Fruit fly (Drosophila melanogaster) whole organism, embryonic: ENCODE measurements around the gene Rab23.

Experiments used
- Blimp-1 ChIP-seq: fragments of 200-800 bp; sonication (Bioruptor generic); optimal IDR thresholded peaks from 3 replicates; lab custom pipeline; 2018; ENCODE audit warnings: missing biosample characterization, missing genetic modification characterization, mild to moderate bottlenecking, moderate library complexity, missing genetic modification reagents
- CG10274 ChIP-seq: fragments of 200-800 bp; sonication (Bioruptor generic); optimal IDR thresholded peaks from 3 replicates; lab custom pipeline; 2017; ENCODE audit warnings: missing biosample characterization, mild to moderate bottlenecking, missing genetic modification characterization
- CG10543 ChIP-seq: fragments of 200-800 bp; sonication (Bioruptor generic); optimal IDR thresholded peaks from 3 replicates; lab custom pipeline; 2017; ENCODE audit warnings: missing biosample characterization, mild to moderate bottlenecking, missing genetic modification characterization, moderate library complexity
- CG10959 ChIP-seq: fragments of 200-800 bp; sonication (Bioruptor generic); IDR thresholded peaks from 2 replicates; pipeline ENCODE4 v1.3.6; 2022; ENCODE audit warnings: missing biosample characterization, missing genetic modification characterization
- CG11093 ChIP-seq: fragments of 200-800 bp; sonication (Bioruptor generic); IDR thresholded peaks from 3 replicates; pipeline ENCODE4 v1.3.6; 2022; ENCODE audit warnings: missing biosample characterization, missing genetic modification characterization
- CG12299 ChIP-seq: fragments of 200-800 bp; sonication (Bioruptor generic); optimal IDR thresholded peaks from 2 replicates; lab custom pipeline; 2018; ENCODE audit warnings: missing biosample characterization, mild to moderate bottlenecking, missing genetic modification characterization
- CG13894 ChIP-seq: fragments of 200-800 bp; sonication (Bioruptor generic); optimal IDR thresholded peaks from 3 replicates; lab custom pipeline; 2018; ENCODE audit warnings: missing biosample characterization, mild to moderate bottlenecking, missing genetic modification characterization, moderate library complexity
- CG14050 ChIP-seq: fragments of 200-800 bp; sonication (Bioruptor generic); IDR thresholded peaks from 3 replicates; pipeline ENCODE4 v1.3.6; 2022; ENCODE audit warnings: missing biosample characterization, missing genetic modification characterization
- CG14965 ChIP-seq: fragments of 200-800 bp; sonication (Bioruptor generic); optimal IDR thresholded peaks from 2 replicates; lab custom pipeline; 2016; ENCODE audit warnings: missing biosample characterization, missing genetic modification characterization, borderline replicate concordance
- CG15601 ChIP-seq: fragments of 200-800 bp; sonication (Bioruptor generic); optimal IDR thresholded peaks from 3 replicates; lab custom pipeline; 2019; ENCODE audit warnings: missing biosample characterization, mild to moderate bottlenecking, missing genetic modification characterization, moderate library complexity
- CG1603 ChIP-seq: fragments of 200-800 bp; sonication (Bioruptor generic); optimal IDR thresholded peaks from 2 replicates; lab custom pipeline; 2019; ENCODE audit warnings: missing biosample characterization, mild to moderate bottlenecking, missing genetic modification characterization, moderate library complexity
- CG17359 ChIP-seq: fragments of 200-800 bp; sonication (Bioruptor generic); optimal IDR thresholded peaks from 3 replicates; lab custom pipeline; 2018; ENCODE audit warnings: missing biosample characterization, mild to moderate bottlenecking, missing genetic modification characterization, moderate library complexity
- CG18599 ChIP-seq: fragments of 200-800 bp; sonication (Bioruptor generic); optimal IDR thresholded peaks from 3 replicates; lab custom pipeline; 2017; ENCODE audit warnings: missing biosample characterization, missing genetic modification characterization, mild to moderate bottlenecking, moderate library complexity, missing genetic modification reagents
- CG2202 ChIP-seq: fragments of 200-800 bp; sonication (Bioruptor generic); optimal IDR thresholded peaks from 2 replicates; lab custom pipeline; 2018; ENCODE audit warnings: missing biosample characterization, mild to moderate bottlenecking, missing genetic modification characterization
- CG2875 ChIP-seq: fragments of 200-800 bp; sonication (Bioruptor generic); optimal IDR thresholded peaks from 2 replicates; lab custom pipeline; 2017; ENCODE audit warnings: missing biosample characterization, mild to moderate bottlenecking, missing genetic modification characterization, missing genetic modification reagents
- CG3281 ChIP-seq: fragments of 200-800 bp; sonication (Bioruptor generic); optimal IDR thresholded peaks from 3 replicates; lab custom pipeline; 2017; ENCODE audit warnings: missing biosample characterization, mild to moderate bottlenecking, missing genetic modification characterization
- CG3407 ChIP-seq: fragments of 200-800 bp; sonication (Bioruptor generic); optimal IDR thresholded peaks from 2 replicates; lab custom pipeline; 2018; ENCODE audit warnings: missing biosample characterization, mild to moderate bottlenecking, missing genetic modification characterization
- CG34376 ChIP-seq: fragments of 200-800 bp; sonication (Bioruptor generic); optimal IDR thresholded peaks from 2 replicates; lab custom pipeline; 2018; ENCODE audit warnings: missing biosample characterization, mild to moderate bottlenecking, missing genetic modification characterization
- CG7745 ChIP-seq: fragments of 200-800 bp; sonication (Bioruptor generic); optimal IDR thresholded peaks from 2 replicates; lab custom pipeline; 2018; ENCODE audit warnings: missing biosample characterization, mild to moderate bottlenecking, missing genetic modification characterization, moderate library complexity
- Camta ChIP-seq: fragments of 200-800 bp; sonication (Bioruptor generic); optimal IDR thresholded peaks from 2 replicates; lab custom pipeline; 2016; ENCODE audit warnings: missing biosample characterization, missing genetic modification characterization
- D19A ChIP-seq: fragments of 200-800 bp; optimal IDR thresholded peaks from 3 replicates; lab custom pipeline; 2019; ENCODE audit warnings: missing biosample characterization, mild to moderate bottlenecking, missing genetic modification characterization, moderate library complexity
- Deaf1 ChIP-seq: fragments of 200-800 bp; optimal IDR thresholded peaks from 3 replicates; lab custom pipeline; 2019; ENCODE audit warnings: missing biosample characterization, mild to moderate bottlenecking, missing genetic modification characterization, moderate library complexity
- Dip3 ChIP-seq: fragments of 200-800 bp; sonication (Bioruptor generic); optimal IDR thresholded peaks from 3 replicates; lab custom pipeline; 2016; ENCODE audit warnings: missing biosample characterization, missing genetic modification characterization
- ERR ChIP-seq: fragments of 200-800 bp; sonication (Bioruptor generic); optimal IDR thresholded peaks from 2 replicates; lab custom pipeline; 2016; ENCODE audit warnings: missing biosample characterization, missing genetic modification characterization
- Fer1 ChIP-seq: fragments of 200-800 bp; sonication (Bioruptor generic); optimal IDR thresholded peaks from 2 replicates; lab custom pipeline; 2017; ENCODE audit warnings: missing biosample characterization, mild to moderate bottlenecking, missing genetic modification characterization
- Hey ChIP-seq: fragments of 200-800 bp; sonication (Bioruptor generic); optimal IDR thresholded peaks from 3 replicates; lab custom pipeline; 2018; ENCODE audit warnings: missing biosample characterization, mild to moderate bottlenecking, missing genetic modification characterization
- Lhr ChIP-seq: fragments of 200-800 bp; sonication (Bioruptor generic); optimal IDR thresholded peaks from 3 replicates; lab custom pipeline; 2017; ENCODE audit warnings: mild to moderate bottlenecking, missing biosample characterization, missing genetic modification reagents, missing genetic modification characterization
- MBD-R2 ChIP-seq: fragments of 200-800 bp; sonication (Bioruptor generic); IDR thresholded peaks from 2 replicates; pipeline ENCODE4 v1.3.6; 2022; ENCODE audit warnings: missing biosample characterization, missing genetic modification characterization
- Med ChIP-seq: fragments of 200-800 bp; sonication (Bioruptor generic); peaks from one replicate; lab custom pipeline; 2016; ENCODE audit warnings: missing biosample characterization, missing genetic modification characterization, mild to moderate bottlenecking, inconsistent platforms, moderate library complexity
- Ptx1 ChIP-seq: fragments of 200-800 bp; sonication (Bioruptor generic); IDR thresholded peaks from 2 replicates; pipeline ENCODE4 v1.3.6; 2022; ENCODE audit warnings: missing biosample characterization, missing genetic modification characterization
- abd-A ChIP-seq: fragments of 200-800 bp; sonication (Bioruptor generic); optimal IDR thresholded peaks from 3 replicates; lab custom pipeline; 2019; ENCODE audit warnings: missing biosample characterization, mild to moderate bottlenecking, missing genetic modification characterization, moderate library complexity
- bab2 ChIP-seq: fragments of 200-800 bp; sonication (Bioruptor generic); optimal IDR thresholded peaks from 2 replicates; lab custom pipeline; 2016; ENCODE audit warnings: missing biosample characterization, missing genetic modification characterization
- cas ChIP-seq: fragments of 200-800 bp; sonication (Bioruptor generic); IDR thresholded peaks from 2 replicates; pipeline ENCODE4 v1.3.6; 2022; ENCODE audit warnings: missing biosample characterization, missing genetic modification characterization
- corto ChIP-seq: fragments of 200-800 bp; sonication (Bioruptor generic); optimal IDR thresholded peaks from 2 replicates; lab custom pipeline; 2016; ENCODE audit warnings: missing biosample characterization, mild to moderate bottlenecking, missing genetic modification characterization, moderate library complexity
- crc ChIP-seq: fragments of 200-800 bp; sonication (Bioruptor generic); optimal IDR thresholded peaks from 2 replicates; lab custom pipeline; 2016; ENCODE audit warnings: missing biosample characterization, missing genetic modification characterization
- da ChIP-seq: fragments of 200-800 bp; sonication (Bioruptor generic); optimal IDR thresholded peaks from 2 replicates; lab custom pipeline; 2016; ENCODE audit warnings: missing biosample characterization, missing genetic modification characterization
- danr ChIP-seq: fragments of 200-800 bp; sonication (Bioruptor generic); IDR thresholded peaks from 2 replicates; pipeline ENCODE4 v1.3.6; 2022; ENCODE audit warnings: missing biosample characterization, missing genetic modification characterization
- disco-r ChIP-seq: fragments of 200-800 bp; sonication (Bioruptor generic); optimal IDR thresholded peaks from 2 replicates; lab custom pipeline; 2016; ENCODE audit warnings: missing biosample characterization, missing genetic modification characterization
- en ChIP-seq: fragments of 200-800 bp; sonication (Bioruptor generic); optimal IDR thresholded peaks from 2 replicates; lab custom pipeline; 2016; ENCODE audit warnings: missing biosample characterization, missing genetic modification characterization
- gem ChIP-seq: fragments of 200-800 bp; sonication (Bioruptor generic); optimal IDR thresholded peaks from 2 replicates; lab custom pipeline; 2019; ENCODE audit warnings: missing biosample characterization, mild to moderate bottlenecking, missing genetic modification characterization, moderate library complexity
- kay ChIP-seq: fragments of 200-800 bp; sonication (Bioruptor generic); optimal IDR thresholded peaks from 2 replicates; lab custom pipeline; 2016; ENCODE audit warnings: missing biosample characterization, missing genetic modification characterization
- onecut ChIP-seq: fragments of 200-800 bp; sonication (Bioruptor generic); IDR thresholded peaks from 2 replicates; pipeline ENCODE4 v1.3.6; 2022; ENCODE audit warnings: missing biosample characterization, missing genetic modification characterization
- ranshi ChIP-seq: fragments of 200-800 bp; sonication (Bioruptor generic); IDR thresholded peaks from 2 replicates; pipeline ENCODE4 v1.3.6; 2022; ENCODE audit warnings: missing biosample characterization, missing genetic modification characterization
- run ChIP-seq: fragments of 200-800 bp; sonication (Bioruptor generic); optimal IDR thresholded peaks from 3 replicates; lab custom pipeline; 2018; ENCODE audit warnings: missing biosample characterization, mild to moderate bottlenecking, missing genetic modification characterization
- sens ChIP-seq: fragments of 200-800 bp; sonication (Bioruptor generic); peaks from one replicate; lab custom pipeline; 2016; ENCODE audit warnings: missing biosample characterization, missing genetic modification characterization
- vfl ChIP-seq: fragments of 200-800 bp; sonication (Bioruptor generic); optimal IDR thresholded peaks from 2 replicates; lab custom pipeline; 2016; ENCODE audit warnings: missing biosample characterization, missing genetic modification characterization

Rab23 gene

DNA sequence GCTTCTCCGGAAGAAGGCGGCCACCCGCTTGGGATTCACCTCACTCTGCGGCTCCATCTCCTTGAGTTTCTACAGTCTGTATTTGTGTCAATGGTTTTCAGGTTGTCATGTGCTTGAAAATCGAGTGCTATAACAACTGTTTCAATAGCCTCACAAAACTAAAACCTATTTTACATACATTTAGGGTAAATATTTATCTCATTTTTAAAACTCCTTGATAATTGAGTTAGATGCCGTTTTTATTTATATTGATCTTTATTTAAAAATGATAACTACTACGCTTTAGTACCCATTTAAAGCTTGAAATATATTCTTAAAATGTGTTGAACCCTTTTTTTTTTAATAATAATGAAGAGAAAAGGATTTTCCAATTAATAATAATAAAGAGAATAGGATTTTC lies 8.0 kb upstream of the Rab23 start, which contains the start of gene CG2104:
Gene CG2104 (minus strand): TSS at position 101 of the 400 bp plus-strand sequence.
- TF ChIP-seq da (GFP tag; lab: Kevin White, UChicago) (no peak), bab2 (GFP tag; lab: Kevin White, UChicago) (no peak), Dip3 (GFP tag; lab: Kevin White, UChicago) (no peak), ERR (GFP tag; lab: Kevin White, UChicago) (no peak), Blimp-1 (no peak), ranshi (GFP tag; lab: Robert Waterston, UW) (no peak), CG34376 (no peak), CG2875 (no peak)

DNA sequence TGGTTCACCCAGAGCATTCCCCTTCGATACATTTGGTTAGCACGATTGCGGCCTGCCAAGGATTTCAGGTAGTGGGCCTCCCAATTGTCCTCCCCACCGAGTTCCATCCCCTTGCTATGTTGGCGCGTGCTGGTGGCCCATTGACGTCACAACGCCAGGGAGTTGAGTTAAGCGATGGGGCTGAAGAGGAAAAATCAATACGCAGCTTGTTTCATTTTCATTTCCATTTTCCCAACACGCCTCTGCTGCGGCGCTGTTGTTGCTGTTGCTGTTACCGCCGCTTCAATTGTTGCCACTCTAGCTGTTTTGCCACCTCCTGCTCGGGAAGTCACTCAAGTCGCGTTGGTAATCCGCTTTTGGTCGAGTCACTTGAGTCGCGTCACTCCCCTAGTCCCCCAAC lies 5.8 kb upstream of the Rab23 start:
- TF ChIP-seq danr (GFP tag; lab: Robert Waterston, UW) (no peak), Hey (tag; lab: Kevin White, UChicago) (peak; percentile 22), CG14965 (no peak), gem (tag; lab: Kevin White, UChicago) (no peak), corto (no peak), Ptx1 (no peak), Deaf1 (tag; lab: Kevin White, UChicago) (peak; percentile 9), CG7745 (no peak), Fer1 (GFP tag; lab: Kevin White, UChicago) (no peak), CG10543 (GFP tag; lab: Kevin White, UChicago) (no peak), disco-r (GFP tag; lab: Kevin White, UChicago) (no peak), abd-A (tag; lab: Kevin White, UChicago) (peak; percentile 42), vfl (GFP tag; lab: Kevin White, UChicago) (no peak), run (tag; lab: Kevin White, UChicago) (no peak), CG18599 (GFP tag; lab: Kevin White, UChicago) (peak; percentile 11), sens (no peak), Camta (no peak), Med (peak; percentile 45), kay (no peak), onecut (GFP tag; lab: Robert Waterston, UW) (peak; percentile 94), CG12299 (tag; lab: Kevin White, UChicago) (no peak), cas (GFP tag; lab: Robert Waterston, UW) (no peak), CG15601 (no peak), CG3407 (GFP tag; lab: Kevin White, UChicago) (no peak), CG10274 (GFP tag; lab: Kevin White, UChicago) (no peak), CG14050 (GFP tag; lab: Robert Waterston, UW) (no peak), en (no peak), CG1603 (no peak), CG17359 (no peak), CG11093 (GFP tag; lab: Robert Waterston, UW) (no peak), CG13894 (tag; lab: Kevin White, UChicago) (peak; percentile 15), D19A (tag; lab: Kevin White, UChicago) (no peak), MBD-R2 (GFP tag; lab: Robert Waterston, UW) (peak; percentile 27; the same call in 1 of the 2 replicates), crc (GFP tag; lab: Kevin White, UChicago) (no peak), Lhr (no peak), CG10959 (no peak), CG2202 (tag; lab: Kevin White, UChicago) (no peak), CG3281 (GFP tag; lab: Kevin White, UChicago) (no peak)
